Fruit fly (Drosophila melanogaster): Measurements from ENCODE around the gene Septin2.
A peak's percentile ranks its signal among the peaks of the same experiment; 100 is the strongest.

Gene Septin2

DNA sequence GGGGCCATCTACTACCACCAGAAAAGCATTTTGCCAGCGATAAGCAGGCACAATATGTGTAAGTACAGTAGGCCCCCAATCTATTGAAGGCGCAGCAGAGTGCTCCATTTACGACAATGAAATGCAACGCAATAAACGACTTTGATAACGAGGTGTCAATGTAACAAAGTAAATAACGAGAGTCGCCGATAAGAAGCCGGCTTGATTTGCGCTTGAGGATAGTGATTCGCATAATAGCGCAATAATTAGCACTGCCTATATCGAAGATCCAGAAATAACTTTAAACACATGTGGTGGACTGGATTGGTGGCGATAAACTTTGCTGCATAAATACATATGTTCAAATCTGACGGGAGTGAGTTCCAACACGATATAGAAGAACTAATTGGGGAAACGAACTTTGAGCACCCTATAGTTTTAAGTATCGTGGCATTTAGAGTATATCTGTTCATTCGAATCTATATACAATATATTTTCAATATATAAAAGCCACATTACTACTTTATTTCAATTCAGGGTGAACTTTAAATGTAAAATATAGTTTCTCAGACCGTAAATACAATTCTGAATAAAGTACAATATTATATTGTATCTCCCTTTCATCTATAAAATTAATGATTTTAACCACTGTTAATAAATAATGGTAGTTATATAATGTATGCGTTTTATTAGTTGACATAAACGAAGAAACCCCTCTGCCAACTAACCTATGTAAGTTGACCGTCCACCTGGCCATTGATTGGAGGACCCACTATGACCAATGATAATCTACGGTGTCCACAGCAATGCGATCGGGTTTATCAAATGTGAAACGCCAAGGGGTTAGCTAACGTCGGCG, 38.9 kb downstream of the Septin2 start (continued):
- TF ChIP-seq CG33213 (GFP tag; optimal IDR thresholded peaks at IDR 0.05) = no peak
- no peak for TF ChIP-seq Atf6 (GFP tag; IDR thresholded peaks at IDR 0.05)
- no peak for TF ChIP-seq Nf-YB (GFP tag; optimal IDR thresholded peaks at IDR 0.05)
- peak; percentile 26 for TF ChIP-seq ind (GFP tag; optimal IDR thresholded peaks at IDR 0.05)
- TF ChIP-seq CG34376 (GFP tag; optimal IDR thresholded peaks at IDR 0.05) = no peak
- TF ChIP-seq Dip2 (GFP tag; IDR thresholded peaks at IDR 0.05) = no peak
- no peak for TF ChIP-seq gro (GFP tag; optimal IDR thresholded peaks at IDR 0.05)
- TF ChIP-seq Hmx (GFP tag; optimal IDR thresholded peaks at IDR 0.05) = no peak
- TF ChIP-seq CG12155 (GFP tag; optimal IDR thresholded peaks at IDR 0.05) = no peak
- peak; percentile 47; the same call in 1 of the 2 replicates for TF ChIP-seq CG14441 (GFP tag; IDR thresholded peaks at IDR 0.05)
- TF ChIP-seq CG11560 (tag; IDR thresholded peaks at IDR 0.05) = no peak
- TF ChIP-seq sqz (GFP tag; optimal IDR thresholded peaks at IDR 0.05) = no peak
- no peak for TF ChIP-seq CG6813 (GFP tag; optimal IDR thresholded peaks at IDR 0.05)
- TF ChIP-seq Scr (GFP tag; IDR thresholded peaks at IDR 0.05; ENCODE audit: partially characterized antibody) = no peak
- TF ChIP-seq hb (GFP tag; IDR thresholded peaks at IDR 0.05; ENCODE audit: partially characterized antibody) = no peak
- TF ChIP-seq cwo (GFP tag; optimal IDR thresholded peaks at IDR 0.05) = no peak
- TF ChIP-seq CG30020 (tag; optimal IDR thresholded peaks at IDR 0.05) = no peak
- TF ChIP-seq fd3F (GFP tag; optimal IDR thresholded peaks at IDR 0.05) = no peak
- no peak for TF ChIP-seq gt (GFP tag; IDR thresholded peaks at IDR 0.05)
- no peak for TF ChIP-seq CG10321 (GFP tag; IDR thresholded peaks at IDR 0.05)
- no peak for TF ChIP-seq CG2199 (GFP tag; IDR thresholded peaks at IDR 0.05)
- TF ChIP-seq CG3995 (GFP tag; optimal IDR thresholded peaks at IDR 0.05) = no peak
- TF ChIP-seq Abd-B (GFP tag; optimal IDR thresholded peaks at IDR 0.05) = no peak
- peak; percentile 64 for TF ChIP-seq lab (GFP tag; optimal IDR thresholded peaks at IDR 0.05)
- TF ChIP-seq Dip3 (GFP tag; optimal IDR thresholded peaks at IDR 0.05) = no peak
- no peak for TF ChIP-seq CG32772 (GFP tag; IDR thresholded peaks at IDR 0.05)
- TF ChIP-seq tgo (GFP tag; IDR thresholded peaks at IDR 0.05) = no peak
- no peak for TF ChIP-seq Opbp (GFP tag; IDR thresholded peaks at IDR 0.05; ENCODE audit: partially characterized antibody)
- no peak for TF ChIP-seq Atf3 (GFP tag; optimal IDR thresholded peaks at IDR 0.05)
- TF ChIP-seq slp2 (GFP tag; optimal IDR thresholded peaks at IDR 0.05) = no peak
- TF ChIP-seq CG16863 (GFP tag; optimal IDR thresholded peaks at IDR 0.05) = no peak
- no peak for TF ChIP-seq scrt (GFP tag; optimal IDR thresholded peaks at IDR 0.05)
- TF ChIP-seq CG1233 (GFP tag; optimal IDR thresholded peaks at IDR 0.05) = no peak
- TF ChIP-seq CG2129 (GFP tag; IDR thresholded peaks at IDR 0.05; ENCODE audit: partially characterized antibody) = no peak
- TF ChIP-seq CG31388 (GFP tag; optimal IDR thresholded peaks at IDR 0.05) = no peak
- no peak for TF ChIP-seq NfI (GFP tag; optimal IDR thresholded peaks at IDR 0.05)
- TF ChIP-seq CG8359 (GFP tag; optimal IDR thresholded peaks at IDR 0.05; ENCODE audit: borderline replicate concordance) = no peak
- no peak for TF ChIP-seq maf-S (GFP tag; optimal IDR thresholded peaks at IDR 0.05)
- TF ChIP-seq CG10147 (GFP tag; optimal IDR thresholded peaks at IDR 0.05) = no peak
- TF ChIP-seq nau (GFP tag; optimal IDR thresholded peaks at IDR 0.05) = no peak
- no peak for TF ChIP-seq zen2 (GFP tag; IDR thresholded peaks at IDR 0.05; ENCODE audit: partially characterized antibody)
- no peak for TF ChIP-seq Oli (tag; optimal IDR thresholded peaks at IDR 0.05)
- peak; percentile 32; the same call in 1 of the 2 replicates for TF ChIP-seq Drgx (GFP tag; IDR thresholded peaks at IDR 0.05)
- no peak for TF ChIP-seq insv (GFP tag; optimal IDR thresholded peaks at IDR 0.05)
- no peak for TF ChIP-seq CG4707 (GFP tag; optimal IDR thresholded peaks at IDR 0.05)
- TF ChIP-seq Med (GFP tag) = peak; percentile 79
- no peak for TF ChIP-seq CG2889 (GFP tag; IDR thresholded peaks at IDR 0.05)
- TF ChIP-seq CG1832 (GFP tag; optimal IDR thresholded peaks at IDR 0.05) = no peak
- no peak for TF ChIP-seq sim (GFP tag; IDR thresholded peaks at IDR 0.05)
